Worm (Caenorhabditis elegans): ENCODE results near the gene npr-27.

ce11 chrIV:7291957-7292356 lies 13.5 kb upstream of the npr-27 start, which contains the start of gene F42C5.4:
- TF ChIP-seq dpl-1 (GFP tag; optimal IDR thresholded peaks at IDR 0.05) (no peak), sptf-1 (tag; optimal IDR thresholded peaks at IDR 0.05) (no peak), ama-1 (optimal IDR thresholded peaks at IDR 0.05) (no peak), unc-86 (tag; optimal IDR thresholded peaks at IDR 0.05) (no peak), ceh-8 (GFP tag; optimal IDR thresholded peaks at IDR 0.05) (no peak), egl-27 (tag; optimal IDR thresholded peaks at IDR 0.05) (no peak), nhr-28 (tag; optimal IDR thresholded peaks at IDR 0.05) (no peak), ceh-88 (GFP tag; IDR thresholded peaks at IDR 0.05) (no peak), blmp-1 (tag; optimal IDR thresholded peaks at IDR 0.05) (no peak), nhr-76 (tag; optimal IDR thresholded peaks at IDR 0.05) (no peak), zag-1 (tag; optimal IDR thresholded peaks at IDR 0.05) (no peak), egl-13 (tag; optimal IDR thresholded peaks at IDR 0.05) (no peak)
